Fruit fly (Drosophila melanogaster) whole organism, adult: Measurements from ENCODE around the gene CG43402.

Source experiments
- Mnt ChIP-seq: fragments of 200-800 bp; sonication (Bioruptor generic); optimal IDR thresholded peaks from 2 replicates; lab custom pipeline; 2016; ENCODE audit warnings: missing biosample characterization, mild to moderate bottlenecking, missing genetic modification characterization
- bab1 ChIP-seq: fragments of 200-800 bp; sonication (Bioruptor generic); optimal IDR thresholded peaks from 3 replicates; lab custom pipeline; 2019; ENCODE audit warnings: missing biosample characterization, mild to moderate bottlenecking, missing genetic modification characterization, moderate library complexity
- cic ChIP-seq: fragments of 200-800 bp; sonication (Bioruptor generic); optimal IDR thresholded peaks from 2 replicates; lab custom pipeline; 2017; ENCODE audit warnings: missing biosample characterization, mild to moderate bottlenecking, missing genetic modification characterization, moderate library complexity
- kay ChIP-seq: fragments of 200-800 bp; sonication (Bioruptor generic); peaks from one replicate; lab custom pipeline; 2016; ENCODE audit warnings: missing biosample characterization, missing genetic modification characterization, borderline replicate concordance
- ovo ChIP-seq: fragments of 200-800 bp; sonication (Bioruptor generic); optimal IDR thresholded peaks from 2 replicates; lab custom pipeline; 2016; ENCODE audit warnings: missing biosample characterization, missing genetic modification characterization
- toe ChIP-seq: fragments of 200-800 bp; sonication (Bioruptor generic); optimal IDR thresholded peaks from 2 replicates; lab custom pipeline; 2016; ENCODE audit warnings: missing biosample characterization, missing genetic modification characterization

DNA sequence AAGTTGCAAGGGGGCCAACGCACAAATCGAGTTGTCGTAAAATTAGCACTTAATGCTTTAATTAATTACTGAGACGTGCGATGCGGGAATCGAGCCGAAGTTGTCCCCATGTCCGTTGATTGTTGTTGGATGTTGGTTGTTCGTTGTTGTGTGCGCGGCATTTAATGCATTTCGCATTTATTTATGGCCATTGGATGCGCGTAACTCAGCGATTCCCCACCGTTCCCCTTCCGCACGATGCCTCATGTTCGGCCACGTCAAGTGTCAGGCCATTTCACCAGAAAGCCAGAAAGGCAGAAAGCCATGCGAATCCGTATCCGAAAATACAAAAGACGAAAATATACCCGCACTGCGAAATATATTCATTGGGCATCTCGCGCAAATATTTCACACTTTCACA is 11.0 kb upstream of the CG43402 start:
- no peak for TF ChIP-seq Mnt (GFP tag; lab: Kevin White, UChicago)
- no peak for TF ChIP-seq cic (GFP tag; lab: Kevin White, UChicago)
- no peak for TF ChIP-seq toe (GFP tag; lab: Kevin White, UChicago)
- no peak for TF ChIP-seq ovo
- TF ChIP-seq bab1 (GFP tag; lab: Kevin White, UChicago) = no peak
- TF ChIP-seq kay (GFP tag; lab: Kevin White, UChicago) = no peak
